Fruit fly (Drosophila melanogaster) whole organism, adult: Measurements from ENCODE around the gene CG14074.

ENCODE experiments used
- CG11617 ChIP-seq: fragments of 200-800 bp; sonication (Bioruptor generic); optimal IDR thresholded peaks from 2 replicates; lab custom pipeline; 2017; ENCODE audit warnings: mild to moderate bottlenecking, missing biosample characterization, missing genetic modification reagents, missing genetic modification characterization
- CG12768 ChIP-seq: fragments of 200-800 bp; sonication (Bioruptor generic); optimal IDR thresholded peaks from 2 replicates; lab custom pipeline; 2017; ENCODE audit warnings: missing biosample characterization, missing genetic modification characterization, mild to moderate bottlenecking, moderate library complexity, missing genetic modification reagents
- CG14711 ChIP-seq: fragments of 200-800 bp; sonication (Bioruptor generic); optimal IDR thresholded peaks from 2 replicates; lab custom pipeline; 2018; ENCODE audit warnings: missing biosample characterization, mild to moderate bottlenecking, missing genetic modification characterization, moderate library complexity
- CG1620 ChIP-seq: fragments of 200-800 bp; sonication (Bioruptor generic); optimal IDR thresholded peaks from 2 replicates; lab custom pipeline; 2016; ENCODE audit warnings: missing biosample characterization, missing genetic modification characterization
- CG33017 ChIP-seq: fragments of 200-800 bp; sonication (Bioruptor generic); optimal IDR thresholded peaks from 2 replicates; lab custom pipeline; 2018; ENCODE audit warnings: missing biosample characterization, mild to moderate bottlenecking, missing genetic modification characterization, moderate library complexity
- CG7045 ChIP-seq: fragments of 200-800 bp; sonication (Bioruptor generic); optimal IDR thresholded peaks from 2 replicates; lab custom pipeline; 2017; ENCODE audit warnings: missing biosample characterization, mild to moderate bottlenecking, missing genetic modification characterization
- CG7101 ChIP-seq: fragments of 200-800 bp; sonication (Bioruptor generic); optimal IDR thresholded peaks from 2 replicates; lab custom pipeline; 2018; ENCODE audit warnings: missing biosample characterization, mild to moderate bottlenecking, missing genetic modification characterization, moderate library complexity
- Clk ChIP-seq: fragments of 200-800 bp; sonication (Bioruptor generic); optimal IDR thresholded peaks from 2 replicates; lab custom pipeline; 2017; ENCODE audit warnings: missing biosample characterization, missing genetic modification characterization
- Crg-1 ChIP-seq: fragments of 200-800 bp; sonication (Bioruptor generic); optimal IDR thresholded peaks from 2 replicates; lab custom pipeline; 2016; ENCODE audit warnings: missing biosample characterization, missing genetic modification characterization
- Hr96 ChIP-seq: fragments of 200-800 bp; sonication (Bioruptor generic); optimal IDR thresholded peaks from 2 replicates; lab custom pipeline; 2016; ENCODE audit warnings: missing biosample characterization, missing genetic modification characterization
- Mnt ChIP-seq: fragments of 200-800 bp; sonication (Bioruptor generic); optimal IDR thresholded peaks from 2 replicates; lab custom pipeline; 2016; ENCODE audit warnings: missing biosample characterization, mild to moderate bottlenecking, missing genetic modification characterization
- bab1 ChIP-seq: fragments of 200-800 bp; sonication (Bioruptor generic); optimal IDR thresholded peaks from 3 replicates; lab custom pipeline; 2019; ENCODE audit warnings: missing biosample characterization, mild to moderate bottlenecking, missing genetic modification characterization, moderate library complexity
- cic ChIP-seq: fragments of 200-800 bp; sonication (Bioruptor generic); optimal IDR thresholded peaks from 2 replicates; lab custom pipeline; 2017; ENCODE audit warnings: missing biosample characterization, mild to moderate bottlenecking, missing genetic modification characterization, moderate library complexity
- cnc ChIP-seq, 2 experiments: fragments of >200 bp; optimal IDR thresholded peaks; 2 replicates each; lab custom pipeline; 2017
- kay ChIP-seq: fragments of 200-800 bp; sonication (Bioruptor generic); peaks from one replicate; lab custom pipeline; 2016; ENCODE audit warnings: missing biosample characterization, missing genetic modification characterization, borderline replicate concordance
- ovo ChIP-seq: fragments of 200-800 bp; sonication (Bioruptor generic); optimal IDR thresholded peaks from 2 replicates; lab custom pipeline; 2016; ENCODE audit warnings: missing biosample characterization, missing genetic modification characterization
- pad ChIP-seq: fragments of 200-800 bp; sonication (Bioruptor generic); optimal IDR thresholded peaks from 3 replicates; lab custom pipeline; 2017; ENCODE audit warnings: missing biosample characterization, missing genetic modification characterization, mild to moderate bottlenecking, moderate library complexity, missing genetic modification reagents
- tj ChIP-seq: fragments of 200-800 bp; sonication (Bioruptor generic); optimal IDR thresholded peaks from 3 replicates; lab custom pipeline; 2017; ENCODE audit warnings: missing biosample characterization, mild to moderate bottlenecking, missing genetic modification characterization, moderate library complexity
- toe ChIP-seq: fragments of 200-800 bp; sonication (Bioruptor generic); optimal IDR thresholded peaks from 2 replicates; lab custom pipeline; 2016; ENCODE audit warnings: missing biosample characterization, missing genetic modification characterization

CG14074 gene

dm6 chr3L:18901411-18901810, 35.4 kb downstream of the CG14074 start, which contains the start of the genes arx and CG6843:
Gene arx (minus strand): TSS chr3L:18901554.
Gene CG6843 (plus strand): TSS chr3L:18901594.
- TF ChIP-seq CG1620 (GFP tag; lab: Kevin White, UChicago) (peak; percentile 9), bab1 (peak; percentile 64), tj (no peak), cnc (optimal IDR thresholded peaks at IDR 0.05; lab: Kevin White, UChicago) (no peak)

- TF ChIP-seq CG11617 (GFP tag; lab: Kevin White, UChicago) (no peak), kay (no peak), CG7101 (no peak), tj (peak; percentile 12)
Observed at dm6 chr3L:18904772-18905601, 39.0 kb downstream of the CG14074 start, which contains the start of the genes CSN1b and Prp6. Gene CSN1b (minus strand): TSS chr3L:18904930. Gene Prp6 (plus strand): TSS chr3L:18905372.

DNA sequence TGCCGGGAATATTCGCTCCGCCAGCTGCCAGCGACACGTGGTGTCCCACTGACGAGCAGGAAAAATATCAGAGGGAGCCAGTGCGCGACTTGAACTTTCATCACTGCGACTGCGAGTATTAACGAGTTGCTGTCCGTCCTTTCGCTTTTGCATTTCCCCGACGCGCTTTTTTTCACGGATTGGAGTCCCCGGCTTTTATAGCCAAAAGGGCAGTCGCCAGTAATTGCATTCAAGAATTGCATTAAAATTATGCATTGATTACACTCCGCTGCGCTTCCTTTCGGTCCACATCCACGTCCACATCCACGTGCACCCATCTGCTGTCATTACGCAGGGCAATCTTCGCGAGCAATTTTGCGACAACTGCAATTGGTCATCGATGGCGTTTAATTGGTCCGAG, 45.1 kb downstream of the CG14074 start, which contains the start of gene Ir75d:
Gene Ir75d (minus strand): TSS at position 101 of the 400 bp plus-strand sequence.
- TF ChIP-seq ovo (no peak), kay (no peak), CG1620 (GFP tag; lab: Kevin White, UChicago) (no peak), cnc (optimal IDR thresholded peaks at IDR 0.05; lab: Kevin White, UChicago) (no peak), tj (no peak), CG11617 (GFP tag; lab: Kevin White, UChicago) (no peak), Mnt (GFP tag; lab: Kevin White, UChicago) (no peak), Clk (GFP tag; lab: Kevin White, UChicago) (no peak), CG12768 (GFP tag; lab: Kevin White, UChicago) (no peak), bab1 (no peak), CG7101 (no peak)

dm6 chr3L:18914100-18914683, 48.2 kb downstream of the CG14074 start, which contains the start of gene COX6AL2:
Gene COX6AL2 (minus strand): TSS chr3L:18914150.
- no peak for TF ChIP-seq cic
- TF ChIP-seq CG7045 (GFP tag; lab: Kevin White, UChicago) = no peak
- no peak for TF ChIP-seq Hr96 (GFP tag; lab: Kevin White, UChicago)
- no peak for TF ChIP-seq cnc (optimal IDR thresholded peaks at IDR 0.05; lab: Kevin White, UChicago)
- no peak for TF ChIP-seq pad (GFP tag; lab: Kevin White, UChicago)
- no peak for TF ChIP-seq ovo
- TF ChIP-seq tj = no peak
- no peak for TF ChIP-seq Crg-1
- no peak for TF ChIP-seq CG33017
- no peak for TF ChIP-seq CG14711 (tag; lab: Kevin White, UChicago)
- no peak for TF ChIP-seq kay
- no peak for TF ChIP-seq Clk (GFP tag; lab: Kevin White, UChicago)
- TF ChIP-seq bab1 = no peak
- TF ChIP-seq CG12768 (GFP tag; lab: Kevin White, UChicago) = no peak
- TF ChIP-seq CG7101 = no peak
- no peak for TF ChIP-seq CG11617 (GFP tag; lab: Kevin White, UChicago)

DNA sequence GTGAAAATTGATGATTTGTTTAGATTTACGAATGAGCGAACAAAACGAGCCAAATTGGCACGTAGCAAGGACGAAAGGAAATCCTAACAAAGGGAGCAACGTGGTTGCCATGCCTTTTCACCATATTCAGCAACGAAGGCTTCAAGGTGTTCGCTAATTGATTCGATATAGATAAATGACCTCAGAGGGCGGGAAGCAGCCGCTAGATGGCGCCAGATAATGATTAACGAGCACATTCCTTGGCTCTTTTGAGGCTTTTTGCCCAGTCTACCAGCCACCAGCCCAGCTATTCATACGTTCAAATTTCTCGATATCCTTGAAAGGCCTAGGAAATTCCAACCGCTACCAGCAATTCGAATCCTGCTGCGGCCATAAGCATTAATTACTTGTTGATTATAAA, 50.4 kb downstream of the CG14074 start:
- no peak for TF ChIP-seq tj
- TF ChIP-seq CG33017 = no peak
- TF ChIP-seq cnc (optimal IDR thresholded peaks at IDR 0.05; lab: Kevin White, UChicago) = no peak
- no peak for TF ChIP-seq Hr96 (GFP tag; lab: Kevin White, UChicago)
- TF ChIP-seq Clk (GFP tag; lab: Kevin White, UChicago) = no peak
- TF ChIP-seq CG11617 (GFP tag; lab: Kevin White, UChicago) = no peak
- no peak for TF ChIP-seq toe (GFP tag; lab: Kevin White, UChicago)
- no peak for TF ChIP-seq Crg-1
- TF ChIP-seq pad (GFP tag; lab: Kevin White, UChicago) = no peak
- no peak for TF ChIP-seq kay
- TF ChIP-seq CG12768 (GFP tag; lab: Kevin White, UChicago) = no peak
- TF ChIP-seq cic = no peak
